Worm (Caenorhabditis elegans) whole organism, young adult: ENCODE measurements around the gene sws-1.

ENCODE experiments used
- B0035.1 ChIP-seq: sonication (generic microtip); optimal IDR thresholded peaks from 2 replicates; lab custom pipeline; 2016; ENCODE audit warnings: missing genetic modification characterization, mild to moderate bottlenecking, missing compliant biosample characterization, missing genotype, missing genetic modification reagents
- B0336.3 ChIP-seq: fragments of 200-800 bp; sonication (Bioruptor generic); IDR thresholded peaks from 2 replicates; pipeline ENCODE4 v1.3.6; 2022; ENCODE audit warnings: missing genetic modification characterization, missing compliant biosample characterization
- C06A6.2 ChIP-seq: fragments of 200-800 bp; sonication (Bioruptor generic); conservative IDR thresholded peaks from 2 replicates; pipeline ENCODE4 v1.3.6; 2022; ENCODE audit warnings: missing genetic modification characterization, missing compliant biosample characterization
- F57A8.1 ChIP-seq: fragments of 200-800 bp; sonication (Bioruptor generic); optimal IDR thresholded peaks from 2 replicates; lab custom pipeline; 2018; ENCODE audit warnings: mild to moderate bottlenecking, missing genetic modification characterization, moderate library complexity, missing compliant biosample characterization
- F57C9.4 ChIP-seq: sonication (generic microtip); optimal IDR thresholded peaks from 2 replicates; lab custom pipeline; 2017; ENCODE audit warnings: mild to moderate bottlenecking, missing genetic modification characterization, missing compliant biosample characterization
- K11D2.4 ChIP-seq: fragments of 200-800 bp; sonication (Bioruptor generic); IDR thresholded peaks from 2 replicates; pipeline ENCODE4 v1.3.6; 2022; ENCODE audit warnings: missing genetic modification reagents, missing genetic modification characterization, missing compliant biosample characterization
- Y53G8AR.9 ChIP-seq: fragments of 200-800 bp; sonication (Bioruptor generic); conservative IDR thresholded peaks from 2 replicates; pipeline ENCODE4 v1.3.6; 2022; ENCODE audit warnings: missing genetic modification reagents, missing genetic modification characterization, missing compliant biosample characterization
- Y67H2A.10 ChIP-seq: fragments of 200-800 bp; sonication (Bioruptor generic); conservative IDR thresholded peaks from 2 replicates; pipeline ENCODE4 v1.3.6; 2022; ENCODE audit warnings: missing genetic modification reagents, missing genetic modification characterization, missing compliant biosample characterization
- Y79H2A.3 ChIP-seq: fragments of 200-800 bp; sonication (Bioruptor generic); conservative IDR thresholded peaks from 2 replicates; pipeline ENCODE4 v1.3.6; 2022; ENCODE audit warnings: missing genetic modification reagents, missing genetic modification characterization, missing compliant biosample characterization
- Y95B8A.8 ChIP-seq: fragments of 200-800 bp; sonication (Bioruptor generic); IDR thresholded peaks from 2 replicates; pipeline ENCODE4 v1.3.6; 2022; ENCODE audit warnings: missing genetic modification reagents, missing genetic modification characterization, missing compliant biosample characterization
- ZK185.1 ChIP-seq: sonication (generic microtip); optimal IDR thresholded peaks from 2 replicates; lab custom pipeline; 2016; ENCODE audit warnings: mild to moderate bottlenecking, missing genetic modification characterization, missing compliant biosample characterization; ENCODE audit not compliant: poor library complexity, severe bottlenecking
- ama-1 ChIP-seq, 3 experiments: fragments of 150-350 bp in 1 of 3; sonication (generic microtip) in 2 of 3; optimal IDR thresholded peaks; 2 replicates each; lab custom pipeline; 2014 to 2018; ENCODE audit warnings: missing biosample characterization in 2 of 3, missing genetic modification characterization in 2 of 3, missing genetic modification reagents in 2 of 3
- aptf-2 ChIP-seq: fragments of 200-800 bp; sonication (Bioruptor generic); conservative IDR thresholded peaks from 2 replicates; pipeline ENCODE4 v1.3.6; 2022; ENCODE audit warnings: missing genetic modification reagents, missing genetic modification characterization, missing compliant biosample characterization
- atf-7 ChIP-seq: sonication (generic microtip); optimal IDR thresholded peaks from 2 replicates; lab custom pipeline; 2017; ENCODE audit warnings: mild to moderate bottlenecking, missing genetic modification characterization, missing compliant biosample characterization
- attf-6 ChIP-seq: fragments of 200-800 bp; sonication (Bioruptor generic); IDR thresholded peaks from 2 replicates; pipeline ENCODE4 v1.3.6; 2022; ENCODE audit warnings: missing genetic modification reagents, missing genetic modification characterization, missing compliant biosample characterization
- ceh-40 ChIP-seq: fragments of 200-800 bp; sonication (Bioruptor generic); IDR thresholded peaks from 2 replicates; pipeline ENCODE4 v1.3.6; 2022; ENCODE audit warnings: missing genetic modification characterization, missing compliant biosample characterization
- ceh-58 ChIP-seq: fragments of 200-800 bp; sonication (Bioruptor generic); IDR thresholded peaks from 2 replicates; pipeline ENCODE4 v1.3.6; 2022; ENCODE audit warnings: missing genetic modification characterization, missing compliant biosample characterization
- die-1 ChIP-seq: sonication (generic microtip); optimal IDR thresholded peaks from 2 replicates; lab custom pipeline; 2016; ENCODE audit warnings: missing genotype, mild to moderate bottlenecking, missing genetic modification characterization, missing compliant biosample characterization
- dox-1 ChIP-seq: fragments of 200-800 bp; sonication (Bioruptor generic); IDR thresholded peaks from 2 replicates; pipeline ENCODE4 v1.3.6; 2022; ENCODE audit warnings: missing genetic modification reagents, missing genetic modification characterization, missing compliant biosample characterization
- efl-1 ChIP-seq: fragments of 150-350 bp; optimal IDR thresholded peaks from 2 replicates; lab custom pipeline; 2014; ENCODE audit warnings: missing biosample characterization, missing genetic modification reagents, missing genetic modification characterization
- egl-18 ChIP-seq: fragments of 200-800 bp; sonication (Bioruptor generic); IDR thresholded peaks from 2 replicates; pipeline ENCODE4 v1.3.6; 2022; ENCODE audit warnings: missing genetic modification reagents, missing genetic modification characterization, missing compliant biosample characterization
- egl-44 ChIP-seq: fragments of 200-800 bp; sonication (Bioruptor generic); IDR thresholded peaks from 2 replicates; pipeline ENCODE4 v1.3.6; 2022; ENCODE audit warnings: missing genetic modification reagents, missing genetic modification characterization, missing compliant biosample characterization
- egrh-3 ChIP-seq: fragments of 200-800 bp; sonication (Bioruptor generic); IDR thresholded peaks from 2 replicates; pipeline ENCODE4 v1.3.6; 2022; ENCODE audit warnings: missing genetic modification reagents, missing genetic modification characterization, missing compliant biosample characterization
- gei-17 ChIP-seq: fragments of 200-800 bp; sonication (Bioruptor generic); optimal IDR thresholded peaks from 2 replicates; lab custom pipeline; 2018; ENCODE audit warnings: mild to moderate bottlenecking, missing genetic modification characterization, missing compliant biosample characterization
- hmg-1.2 ChIP-seq: fragments of 200-800 bp; sonication (Bioruptor generic); IDR thresholded peaks from 2 replicates; pipeline ENCODE4 v1.3.6; 2022; ENCODE audit warnings: missing genetic modification reagents, missing genetic modification characterization, missing compliant biosample characterization
- lag-1 ChIP-seq: fragments of 200-800 bp; sonication (Bioruptor generic); IDR thresholded peaks from 2 replicates; pipeline ENCODE4 v1.3.6; 2022; ENCODE audit warnings: missing genetic modification reagents, missing genetic modification characterization, missing compliant biosample characterization
- let-526 ChIP-seq: fragments of 200-800 bp; sonication (Bioruptor generic); IDR thresholded peaks from 2 replicates; pipeline ENCODE4 v1.3.6; 2022; ENCODE audit warnings: missing genetic modification reagents, missing genetic modification characterization, missing compliant biosample characterization
- lin-26 ChIP-seq: fragments of 200-800 bp; sonication (Bioruptor generic); IDR thresholded peaks from 2 replicates; pipeline ENCODE4 v1.3.6; 2022; ENCODE audit warnings: missing genetic modification reagents, missing genetic modification characterization, missing compliant biosample characterization
- nhr-80 ChIP-seq: sonication (generic microtip); optimal IDR thresholded peaks from 2 replicates; lab custom pipeline; 2016; ENCODE audit warnings: missing genetic modification characterization, missing compliant biosample characterization
- sdz-38 ChIP-seq: sonication (generic microtip); optimal IDR thresholded peaks from 2 replicates; lab custom pipeline; 2016; ENCODE audit warnings: missing genotype, missing genetic modification characterization, missing compliant biosample characterization
- sptf-2 ChIP-seq: fragments of 200-800 bp; sonication (Bioruptor generic); optimal IDR thresholded peaks from 2 replicates; lab custom pipeline; 2018; ENCODE audit warnings: mild to moderate bottlenecking, missing genetic modification characterization, missing compliant biosample characterization
- zfh-2 ChIP-seq: fragments of 200-800 bp; sonication (Bioruptor generic); conservative IDR thresholded peaks from 2 replicates; pipeline ENCODE4 v1.3.6; 2022; ENCODE audit warnings: missing genetic modification reagents, missing genetic modification characterization, missing compliant biosample characterization
- ztf-25 ChIP-seq: fragments of 200-800 bp; sonication (Bioruptor generic); IDR thresholded peaks from 2 replicates; pipeline ENCODE4 v1.3.6; 2022; ENCODE audit warnings: missing genetic modification reagents, missing genetic modification characterization, missing compliant biosample characterization
- ztf-26 ChIP-seq: sonication (generic microtip); optimal IDR thresholded peaks from 2 replicates; lab custom pipeline; 2017; ENCODE audit warnings: missing genetic modification characterization, missing compliant biosample characterization

The sws-1 gene

DNA sequence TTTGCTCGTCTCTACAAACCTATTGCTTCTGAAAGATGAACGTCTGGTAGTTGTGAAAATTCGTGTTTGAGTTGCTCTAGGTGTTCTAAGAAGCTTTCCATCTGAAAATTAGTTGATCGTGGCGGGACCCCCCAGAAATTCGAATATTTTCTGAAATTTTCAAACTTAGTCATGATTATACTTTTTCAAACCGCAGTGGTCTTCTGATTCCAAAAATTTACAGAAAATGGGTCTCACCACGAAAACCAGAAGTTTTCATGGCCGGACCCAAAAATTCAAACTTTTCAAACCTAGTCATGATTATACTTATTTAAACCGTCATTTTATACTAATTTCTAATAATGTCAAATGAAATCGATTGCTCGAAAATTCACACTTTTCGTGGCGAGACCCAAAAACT is 21.2 kb downstream of the sws-1 start, which contains the start of gene ztf-20 (continued):
- no peak for TF ChIP-seq efl-1 (GFP tag; lab: Kevin White, UChicago)

DNA sequence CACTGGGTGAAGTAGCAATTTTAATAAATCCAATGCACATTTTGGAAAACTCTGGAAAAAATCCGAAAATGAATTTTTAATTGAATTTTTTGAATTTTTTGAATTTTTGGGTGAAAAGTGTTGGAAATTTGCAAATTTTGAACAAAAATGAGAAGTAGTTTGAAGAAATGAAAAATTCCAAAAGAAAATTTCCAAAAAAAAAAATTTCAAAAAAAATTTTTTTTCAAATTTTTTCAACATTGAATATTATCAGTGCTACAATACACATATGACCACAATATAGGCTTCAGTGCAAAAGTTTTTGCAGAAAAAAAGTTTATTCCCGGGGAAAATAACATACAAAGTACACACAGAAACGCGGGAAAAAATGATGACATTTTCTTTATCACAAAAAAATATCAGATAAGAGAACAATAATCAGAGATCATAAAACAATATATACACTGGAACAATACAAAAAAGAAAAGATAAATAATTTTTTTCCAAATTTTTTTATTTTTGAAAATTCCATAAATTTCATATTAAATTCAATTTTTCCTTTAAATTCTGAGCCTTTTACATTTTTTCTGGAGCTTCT is 23.9 kb downstream of the sws-1 start, which contains the start of gene hrg-10:
TSS of gene hrg-10 (minus strand) at position 51 of the 577 bp plus-strand sequence.
- TF ChIP-seq ztf-25 (GFP tag; lab: Robert Waterston, UW) = no peak
- TF ChIP-seq nhr-80 (tag; lab: Kevin White, UChicago) = peak; percentile 39
- TF ChIP-seq lin-26 (GFP tag; lab: Robert Waterston, UW) = no peak
- no peak for TF ChIP-seq sptf-2 (GFP tag; lab: Kevin White, UChicago)
- TF ChIP-seq dox-1 = no peak

DNA sequence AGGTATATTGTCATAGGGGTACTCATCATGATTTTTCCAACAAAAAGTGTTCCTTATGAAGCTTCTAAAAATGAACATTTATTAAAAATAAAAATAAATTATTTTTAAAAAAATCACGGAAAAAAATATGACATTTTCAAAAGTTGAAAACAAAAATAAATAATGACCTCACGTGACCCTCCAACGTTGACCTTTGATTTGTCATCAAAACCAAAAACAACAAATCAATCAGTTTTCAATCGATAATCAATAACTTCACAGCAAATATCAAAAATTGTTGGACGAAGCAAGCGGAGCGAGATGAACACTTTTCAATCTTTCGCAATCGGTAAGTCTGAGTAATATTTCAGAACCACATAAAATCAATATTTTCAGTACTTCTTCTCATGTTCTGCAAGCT is 40.9 kb downstream of the sws-1 start, which contains the start of gene Y80D3A.8:
TSS of gene Y80D3A.8 (plus strand) at position 301 of the 400 bp plus-strand sequence.
- TF ChIP-seq sptf-2 (GFP tag; lab: Kevin White, UChicago) (no peak), egrh-3 (GFP tag; lab: Robert Waterston, UW) (no peak), ZK185.1 (tag; lab: Kevin White, UChicago) (no peak), B0035.1 (tag; lab: Kevin White, UChicago) (no peak), egl-44 (GFP tag; lab: Robert Waterston, UW) (no peak), lin-26 (GFP tag; lab: Robert Waterston, UW) (no peak), ama-1 (optimal IDR thresholded peaks at IDR 0.05; lab: Kevin White, UChicago) (no peak), ama-1 (GFP tag; optimal IDR thresholded peaks at IDR 0.05; lab: Kevin White, UChicago) (no peak), sdz-38 (tag; lab: Kevin White, UChicago) (no peak), B0336.3 (GFP tag; lab: Robert Waterston, UW) (no peak), atf-7 (tag; lab: Kevin White, UChicago) (no peak), egl-18 (GFP tag; lab: Robert Waterston, UW) (no peak), lag-1 (GFP tag; lab: Robert Waterston, UW) (no peak)

DNA sequence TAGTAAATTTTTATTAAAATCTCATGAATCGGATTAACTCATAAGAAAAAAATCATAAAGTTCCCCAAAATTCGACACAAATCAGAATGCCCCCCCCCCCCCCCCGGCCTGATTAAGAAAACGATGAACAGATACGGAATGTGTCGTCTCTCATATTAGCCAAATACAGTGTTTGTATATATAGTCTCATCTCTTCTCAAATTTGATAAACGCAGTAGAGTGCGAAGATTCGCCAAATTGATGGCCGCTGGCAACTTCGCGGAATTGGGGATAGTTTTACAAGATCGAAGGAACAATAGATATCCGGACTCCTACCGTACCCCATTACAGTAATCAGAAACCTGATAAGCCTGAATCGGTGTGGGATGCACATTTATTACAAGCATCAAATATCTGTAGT is 43.7 kb downstream of the sws-1 start:
- TF ChIP-seq Y53G8AR.9 (no peak), ceh-40 (GFP tag; lab: Robert Waterston, UW) (no peak)
- TF ChIP-seq, all 124 proteins: peak for 0

DNA sequence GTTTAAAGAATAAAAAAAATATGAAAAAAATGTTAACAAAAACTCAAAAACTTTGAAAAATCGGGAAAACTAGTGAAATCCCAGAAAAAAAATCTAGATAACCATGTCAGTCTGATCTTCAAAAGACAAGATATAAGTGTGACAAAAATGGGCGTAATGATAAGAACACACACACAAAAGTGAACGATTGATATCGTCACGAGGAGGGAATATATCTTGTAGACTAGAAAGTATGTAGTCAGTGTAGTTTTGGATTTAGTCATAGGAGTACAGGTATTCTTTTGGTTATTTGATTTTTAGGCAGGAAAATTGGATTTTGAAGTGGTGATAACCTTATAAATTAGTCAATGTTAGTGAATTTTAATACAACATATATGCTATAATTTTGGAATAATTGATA is 46.7 kb downstream of the sws-1 start:
- TF ChIP-seq efl-1 (GFP tag; lab: Kevin White, UChicago) = no peak
- TF ChIP-seq ztf-25 (GFP tag; lab: Robert Waterston, UW) = no peak
- TF ChIP-seq Y67H2A.10 = no peak
- no peak for TF ChIP-seq ama-1 (optimal IDR thresholded peaks at IDR 0.05; lab: Kevin White, UChicago)
- TF ChIP-seq ama-1 (GFP tag; optimal IDR thresholded peaks at IDR 0.05; lab: Kevin White, UChicago) = no peak
- no peak for TF ChIP-seq C06A6.2 (GFP tag; lab: Robert Waterston, UW)
- no peak for TF ChIP-seq Y95B8A.8 (GFP tag; lab: Robert Waterston, UW)
- TF ChIP-seq egrh-3 (GFP tag; lab: Robert Waterston, UW) = no peak
- no peak for TF ChIP-seq B0035.1 (tag; lab: Kevin White, UChicago)
- TF ChIP-seq F57C9.4 (tag; lab: Kevin White, UChicago) = no peak
- no peak for TF ChIP-seq gei-17 (GFP tag; lab: Kevin White, UChicago)
- TF ChIP-seq zfh-2 = no peak
- no peak for TF ChIP-seq hmg-1.2 (GFP tag; lab: Robert Waterston, UW)
- TF ChIP-seq ztf-26 (tag; lab: Kevin White, UChicago) = no peak
- no peak for TF ChIP-seq sptf-2 (GFP tag; lab: Kevin White, UChicago)
- no peak for TF ChIP-seq die-1 (tag; lab: Kevin White, UChicago)

DNA sequence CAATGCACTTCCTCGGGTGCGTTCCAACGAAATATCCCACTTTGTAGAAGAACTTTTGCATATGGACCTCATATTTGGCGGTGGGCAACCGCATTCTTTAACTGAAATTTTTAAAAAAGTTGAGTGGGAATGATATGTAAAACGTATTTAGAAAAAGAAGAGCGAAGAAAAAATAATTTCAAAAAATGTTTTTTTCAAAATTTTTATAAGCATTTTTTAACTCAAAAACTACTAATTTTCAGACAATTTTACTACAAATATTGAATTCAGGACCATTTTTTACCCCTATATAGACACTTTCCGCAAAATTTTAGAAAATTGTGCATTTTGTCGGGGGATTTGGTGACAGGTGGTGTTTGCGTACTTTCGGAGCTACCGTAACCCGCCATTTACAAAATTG is 50.0 kb downstream of the sws-1 start, which contains the start of gene ptr-22:
TSS of gene ptr-22 (minus strand) at position 101 of the 400 bp plus-strand sequence.
- TF ChIP-seq attf-6 (GFP tag; lab: Robert Waterston, UW) (no peak), let-526 (no peak), ceh-58 (GFP tag; lab: Robert Waterston, UW) (no peak), K11D2.4 (GFP tag; lab: Robert Waterston, UW) (no peak), F57A8.1 (GFP tag; lab: Kevin White, UChicago) (no peak), Y79H2A.3 (no peak), aptf-2 (no peak)
